Fruit fly (Drosophila melanogaster) S2 (cell line): ENCODE measurements around the gene CG14401.
A peak's percentile ranks its signal among the peaks of the same experiment; 100 is the strongest.

ENCODE experiments used
- CG8478 ChIP-seq: fragments of >200 bp; optimal IDR thresholded peaks from 2 replicates; lab custom pipeline; 2018
- CTCF ChIP-seq, 2 experiments: fragments of >200 bp; optimal IDR thresholded peaks; 2 replicates each; lab custom pipeline; 2018

DNA sequence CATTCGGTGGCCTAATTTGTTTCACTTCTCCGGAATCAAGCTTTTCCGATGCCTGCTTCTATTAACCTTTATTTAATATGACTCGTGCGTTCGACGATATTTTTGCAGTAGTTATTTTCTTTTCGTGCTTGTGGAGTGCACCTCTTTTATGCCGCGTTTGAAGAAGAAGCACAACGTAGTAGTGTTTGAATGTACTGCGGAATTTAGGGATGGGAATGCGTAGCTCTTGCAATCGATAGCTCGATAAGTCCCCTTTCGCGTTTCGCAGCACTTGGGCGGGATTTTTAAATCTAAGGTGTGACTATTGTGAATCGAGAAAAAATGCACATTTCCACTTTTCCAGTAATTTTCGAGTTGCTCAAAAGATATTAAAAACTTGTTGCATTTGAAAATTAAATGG is 49.1 kb downstream of the CG14401 start, which contains the start of the genes CG43739 and sky:
- TF ChIP-seq CG8478 (lab: Kevin White, UChicago) (no peak), CTCF (optimal IDR thresholded peaks at IDR 0.05; lab: Kevin White, UChicago) (peak in 1 of 2 experiments; percentile 37)
